Worm (Caenorhabditis elegans) whole organism, dauer: ENCODE data around the gene T20F7.1.
"Not testable (repeated sequence)": the region's sequence is repeated elsewhere in the genome, so short reads cannot be mapped to it uniquely, and the experiment has no call there.

Experiments used
- unc-62 ChIP-seq: sonication (generic microtip); optimal IDR thresholded peaks from 2 replicates; lab custom pipeline; 2017; ENCODE audit warnings: missing biosample characterization, missing genetic modification reagents, missing genetic modification characterization

T20F7.1 gene

DNA sequence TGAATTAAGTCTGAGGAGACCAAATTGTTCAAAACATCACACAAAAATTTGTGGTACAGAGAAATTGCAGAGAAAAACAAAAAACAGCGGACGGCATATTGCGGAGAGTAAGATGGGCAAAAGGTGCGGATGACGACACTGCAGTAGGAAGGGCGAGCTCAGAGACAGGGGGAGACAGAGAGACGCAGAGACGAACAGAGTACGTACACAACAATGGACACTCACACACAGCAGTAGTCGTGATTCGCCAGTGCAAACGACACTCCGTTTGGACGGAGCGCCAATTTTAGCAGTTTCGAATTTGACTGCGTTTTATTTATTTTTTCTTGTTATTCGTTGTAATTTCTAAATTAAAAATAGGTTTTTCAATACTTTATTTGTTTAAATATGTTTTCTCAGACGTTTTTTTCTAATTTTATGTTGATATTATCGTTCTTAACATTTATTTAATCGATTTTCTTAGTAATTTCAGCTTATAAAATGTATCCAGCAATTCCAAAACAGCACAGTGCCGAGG, at the start of gene T20F7.1:
Gene T20F7.1, plus strand, starts transcription at position 467 of the 517 bp plus-strand sequence.
- no peak for TF ChIP-seq unc-62 (GFP tag; lab: Kevin White, UChicago)

DNA sequence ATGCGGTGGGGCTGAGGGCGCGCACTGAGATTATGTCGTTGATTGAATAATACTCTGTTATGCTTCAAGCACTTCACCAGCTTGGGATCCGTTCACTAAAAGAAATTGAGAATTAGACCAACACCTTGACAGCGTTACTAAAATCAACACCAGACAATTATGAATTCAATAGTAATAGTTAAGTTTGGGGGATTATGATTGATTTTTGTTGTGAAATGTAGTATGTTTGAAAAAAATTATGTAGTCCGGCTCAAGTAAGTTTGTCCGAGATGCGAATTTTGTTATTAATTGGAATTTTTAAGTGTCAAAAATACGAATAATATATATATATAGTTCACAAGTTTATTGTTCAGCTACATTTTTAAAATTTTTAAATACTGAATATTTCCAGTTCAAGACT, 47.4 kb upstream of the T20F7.1 start, which contains the start of gene sto-5:
Gene sto-5, minus strand, starts transcription at position 101 of the 400 bp plus-strand sequence.
- no peak for TF ChIP-seq unc-62 (GFP tag; lab: Kevin White, UChicago)

DNA sequence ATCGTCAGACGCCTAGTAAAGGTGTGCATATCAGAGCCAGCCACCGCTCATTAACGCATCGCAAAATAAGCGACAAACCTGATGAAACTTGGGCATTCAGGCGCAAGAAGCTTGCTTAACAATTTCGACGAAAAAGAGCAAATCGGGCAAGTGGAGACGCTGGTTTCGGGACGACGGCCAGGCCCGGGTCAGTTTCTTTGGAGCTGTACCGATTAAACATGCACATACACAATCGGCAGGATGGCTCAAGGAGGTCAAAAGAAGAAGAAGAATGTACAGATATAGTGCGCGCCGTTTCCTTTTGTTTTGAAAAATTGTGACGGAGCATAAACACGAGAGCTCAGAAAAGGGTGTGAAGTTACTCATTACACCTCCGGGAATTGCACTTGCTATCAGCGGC, 46.2 kb upstream of the T20F7.1 start:
- no peak for TF ChIP-seq unc-62 (GFP tag; lab: Kevin White, UChicago)

DNA sequence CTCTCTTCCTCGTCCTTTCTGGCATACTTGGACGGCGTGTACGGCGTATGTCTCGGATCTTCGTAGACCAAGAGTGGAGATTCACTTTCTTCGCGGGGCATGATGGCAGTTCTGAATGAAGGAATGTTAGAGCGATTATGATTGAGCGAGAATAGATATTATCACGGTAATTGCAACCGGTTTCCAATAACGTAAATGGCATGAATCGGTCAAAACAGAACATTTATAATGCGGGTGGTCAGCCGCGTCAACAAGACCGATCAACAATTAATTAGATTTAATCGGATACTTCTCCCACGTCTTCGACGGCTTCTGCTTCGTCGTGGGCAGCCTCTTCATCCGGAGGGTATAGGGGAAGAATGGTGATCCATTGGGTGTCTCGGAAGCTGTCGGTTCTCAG, 38.0 kb upstream of the T20F7.1 start, which contains the start of gene F41G4.13:
Gene F41G4.13, minus strand, starts transcription at position 101 of the 400 bp plus-strand sequence.
- not testable (repeated sequence) for TF ChIP-seq unc-62 (GFP tag; lab: Kevin White, UChicago)

DNA sequence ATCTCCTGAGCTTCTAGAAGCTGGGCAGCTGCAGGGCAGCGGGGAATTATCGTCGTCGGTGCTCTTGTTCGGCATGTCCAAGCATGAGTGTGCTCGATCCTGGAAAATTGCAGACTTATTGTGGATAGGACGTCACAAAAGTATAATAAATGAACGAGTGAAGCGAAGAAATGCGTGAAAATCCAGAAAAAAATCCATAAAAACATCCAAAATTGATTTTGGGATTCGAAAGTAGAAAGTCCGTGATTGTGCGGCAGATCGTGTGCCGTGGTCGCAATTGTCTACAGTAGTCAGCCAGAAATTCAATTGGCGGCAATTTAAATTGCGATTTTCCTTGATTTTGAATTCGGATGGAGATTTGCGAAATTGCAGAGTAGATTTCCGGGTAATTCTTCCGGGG, 36.4 kb upstream of the T20F7.1 start, which contains the start of gene F41G4.7:
Gene F41G4.7, minus strand, starts transcription at position 101 of the 400 bp plus-strand sequence.
- TF ChIP-seq unc-62 (GFP tag; lab: Kevin White, UChicago) = no peak

DNA sequence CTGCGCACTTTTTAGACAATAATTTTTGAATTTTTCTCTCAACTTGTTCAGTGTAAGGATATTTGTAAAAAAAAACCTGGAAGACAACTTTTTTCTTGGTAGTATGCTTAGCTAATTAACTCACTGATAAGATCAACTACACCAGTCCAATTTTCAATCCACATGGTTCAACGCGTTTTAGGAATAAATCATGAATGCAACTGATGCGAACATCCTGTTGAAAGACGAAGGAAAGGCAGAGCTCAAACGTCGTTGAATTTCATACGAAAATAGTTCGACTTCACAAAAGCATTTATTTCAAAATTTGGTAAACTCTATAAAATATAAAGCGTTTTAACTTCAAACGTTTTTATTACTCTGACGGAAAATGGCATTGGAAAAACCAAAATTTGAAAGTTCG, 32.0 kb upstream of the T20F7.1 start, which contains the start of gene dyla-1:
Gene dyla-1, plus strand, starts transcription at position 301 of the 400 bp plus-strand sequence.
- no peak for TF ChIP-seq unc-62 (GFP tag; lab: Kevin White, UChicago)

DNA sequence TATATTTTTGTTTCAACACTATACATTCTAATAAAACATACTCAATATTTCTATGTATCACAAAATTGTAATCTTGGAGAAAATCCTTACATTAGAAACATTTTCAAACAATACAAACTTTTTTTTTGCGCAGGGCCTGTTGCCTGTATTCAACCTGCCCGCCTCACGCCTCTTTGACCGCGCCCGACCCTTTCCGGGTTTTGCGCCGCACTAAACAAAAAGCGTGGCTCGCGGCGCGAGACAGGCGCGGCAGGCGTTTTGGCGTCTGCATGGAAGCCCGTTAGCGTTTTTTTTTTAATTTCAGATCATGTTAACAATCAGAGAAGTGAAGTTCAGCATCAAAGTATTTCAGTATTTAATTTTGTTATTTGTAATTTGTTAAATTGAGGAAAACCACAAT, 29.8 kb upstream of the T20F7.1 start:
- TF ChIP-seq unc-62 (GFP tag; lab: Kevin White, UChicago) = no peak

DNA sequence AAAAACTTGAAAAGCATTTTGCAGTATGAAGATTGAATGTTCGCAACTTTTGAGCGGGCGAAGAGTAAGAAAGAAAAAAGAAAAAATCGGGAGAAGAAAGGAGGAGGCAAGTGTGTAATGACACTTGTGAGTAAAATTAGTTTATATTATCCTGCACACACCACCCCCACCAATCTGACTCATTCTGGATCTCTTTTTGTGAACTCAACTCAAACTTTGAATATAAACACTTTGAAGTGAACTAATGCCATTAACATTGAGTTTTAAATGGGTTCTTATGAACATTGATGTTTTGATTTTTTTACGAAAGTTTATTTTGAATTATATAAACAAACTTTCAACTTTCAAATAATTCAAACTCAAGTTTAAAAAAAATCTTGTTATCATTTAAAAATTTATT, 27.8 kb upstream of the T20F7.1 start, which contains the start of gene F41G4.8:
Gene F41G4.8, minus strand, starts transcription at position 101 of the 400 bp plus-strand sequence.
- no peak for TF ChIP-seq unc-62 (GFP tag; lab: Kevin White, UChicago)

DNA sequence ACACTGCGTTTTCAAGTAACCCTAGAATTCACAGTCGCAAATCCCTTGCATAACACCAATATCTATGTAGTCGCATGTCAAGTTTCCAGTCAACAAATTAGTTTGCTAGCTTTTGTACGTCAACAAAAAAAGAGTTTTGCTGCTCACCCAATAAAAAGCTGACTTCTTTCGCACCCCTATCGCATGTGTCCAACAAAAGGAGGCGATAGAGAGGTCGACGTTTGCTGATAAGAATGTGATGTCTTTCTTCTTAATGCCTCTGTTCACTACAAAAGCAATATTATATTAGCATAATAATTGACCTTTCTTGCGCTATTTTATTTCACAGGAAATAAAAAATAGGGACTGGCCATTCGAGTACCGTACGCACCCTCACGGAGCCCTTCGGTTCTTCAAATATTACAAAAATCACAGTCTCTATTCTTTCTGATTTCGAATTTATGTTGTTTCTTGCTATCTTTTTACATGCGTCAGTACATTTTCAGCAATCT, 12.7 kb upstream of the T20F7.1 start, which contains the start of gene T20F7.3:
Gene T20F7.3, plus strand, starts transcription at position 441 of the 491 bp plus-strand sequence.
- no peak for TF ChIP-seq unc-62 (GFP tag; lab: Kevin White, UChicago)

DNA sequence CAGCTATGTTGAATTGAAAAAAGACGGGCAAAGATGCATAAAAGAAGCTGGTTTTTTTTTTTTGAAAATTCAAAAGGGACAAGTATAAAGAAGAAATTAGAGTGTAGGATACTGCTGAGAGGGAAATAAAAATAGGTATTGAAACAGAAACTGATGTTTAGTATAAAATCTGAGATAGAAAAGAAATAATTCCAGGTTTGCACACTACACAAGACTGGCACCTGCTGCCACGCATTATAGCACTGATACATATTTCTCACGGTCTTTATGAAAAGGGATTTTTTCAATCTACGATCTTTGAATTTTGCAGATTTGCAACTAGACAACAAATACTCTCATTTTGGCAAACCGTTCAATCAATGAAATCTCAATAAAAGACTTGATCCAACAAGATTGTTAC, 9.4 kb upstream of the T20F7.1 start:
- no peak for TF ChIP-seq unc-62 (GFP tag; lab: Kevin White, UChicago)

DNA sequence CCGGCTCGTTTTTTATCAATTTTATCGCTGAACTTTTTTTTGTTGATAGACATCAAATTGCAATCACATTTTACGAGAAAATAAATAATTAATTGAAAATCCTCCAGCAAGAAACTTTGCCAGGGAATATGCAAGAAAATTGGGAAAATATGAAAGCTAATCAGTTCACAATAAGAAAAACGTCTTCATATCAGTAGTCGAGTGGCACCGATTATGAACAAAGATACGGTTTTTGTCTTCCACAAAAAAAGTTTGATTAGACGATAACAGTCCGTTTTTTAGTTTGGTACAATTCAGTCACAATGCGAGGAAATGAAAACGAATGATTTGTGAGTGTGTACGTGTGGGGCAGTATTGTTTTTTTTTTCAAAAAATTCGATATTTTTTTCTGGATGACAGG, 7.7 kb upstream of the T20F7.1 start:
- no peak for TF ChIP-seq unc-62 (GFP tag; lab: Kevin White, UChicago)

DNA sequence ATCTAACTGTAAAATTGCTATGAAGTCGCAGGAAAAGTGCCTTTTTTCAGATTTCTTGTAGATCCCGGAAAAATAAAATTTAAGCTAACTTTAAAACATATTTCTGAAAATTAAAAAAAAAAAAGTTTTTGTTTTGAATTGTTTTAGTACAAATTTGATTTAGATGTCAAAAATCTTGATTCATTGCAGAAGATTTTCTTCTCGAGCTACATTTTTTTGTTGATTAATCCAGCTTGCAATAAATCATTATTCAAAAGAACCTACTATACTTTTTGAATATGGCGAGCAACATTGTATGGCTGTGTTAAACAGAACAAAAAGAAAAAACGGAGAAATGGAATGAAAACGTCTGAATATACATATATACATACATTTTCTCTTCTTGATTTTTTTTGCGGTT, 7.0 kb upstream of the T20F7.1 start:
- no peak for TF ChIP-seq unc-62 (GFP tag; lab: Kevin White, UChicago)

DNA sequence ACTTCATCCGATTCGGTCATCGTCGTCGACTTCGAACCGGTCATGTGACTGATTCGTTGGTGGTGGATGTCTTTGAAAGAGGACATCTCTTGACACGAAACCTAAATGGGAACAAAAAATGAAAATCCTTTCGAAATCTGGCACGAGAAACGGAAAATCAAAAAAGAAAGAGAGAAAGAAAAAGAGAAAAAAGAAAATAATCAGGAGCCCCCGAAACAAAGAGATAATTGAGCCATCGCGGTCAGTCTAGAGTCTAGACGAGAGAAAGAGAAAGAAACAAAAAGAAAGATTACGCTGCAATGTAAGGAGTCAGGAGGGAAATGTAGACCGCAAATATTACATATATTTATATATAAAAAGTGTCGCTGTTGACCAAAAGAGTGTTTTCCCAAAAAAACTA, 3.8 kb upstream of the T20F7.1 start, which contains the start of gene aakg-2:
Gene aakg-2, minus strand, starts transcription at position 101 of the 400 bp plus-strand sequence.
- TF ChIP-seq unc-62 (GFP tag; lab: Kevin White, UChicago) = no peak

DNA sequence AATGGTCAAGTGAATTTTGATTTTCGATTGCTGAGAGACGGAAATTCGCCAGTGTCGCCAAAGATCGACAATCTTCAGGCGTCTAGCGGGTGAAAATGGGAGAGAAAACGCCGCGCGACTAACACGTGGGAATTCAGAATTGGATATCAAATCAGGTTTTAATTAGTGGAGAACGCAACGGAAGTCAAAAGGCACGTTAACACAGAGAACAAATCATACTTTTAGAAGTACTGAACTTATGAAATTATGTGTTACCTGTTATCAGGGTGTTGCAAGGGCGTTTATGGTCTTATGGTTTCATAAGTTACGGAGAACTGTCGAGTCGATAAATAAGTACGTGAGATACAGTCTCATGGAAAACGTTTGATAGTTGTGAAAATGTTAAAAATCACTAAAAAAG, 1.4 kb upstream of the T20F7.1 start:
- TF ChIP-seq unc-62 (GFP tag; lab: Kevin White, UChicago) = no peak

DNA sequence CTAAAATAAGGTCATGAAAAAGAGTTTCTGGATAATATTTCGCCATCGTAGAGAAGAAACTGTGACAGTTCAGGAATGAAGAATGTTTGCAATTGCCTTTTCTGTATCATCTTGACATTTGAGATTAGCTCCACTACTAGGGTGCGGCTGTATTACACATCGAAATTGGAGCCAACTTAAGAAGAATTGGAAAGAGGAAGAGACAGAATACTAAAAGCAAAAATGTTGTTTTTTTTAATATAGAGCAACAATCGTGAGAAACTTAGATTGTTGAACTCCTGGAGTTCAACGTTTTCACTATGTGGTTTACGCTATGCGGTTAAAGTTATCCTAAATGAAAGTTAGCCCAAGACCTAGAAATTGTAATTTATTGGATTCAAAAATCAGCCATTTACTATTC, 7.7 kb downstream of the T20F7.1 start, which contains the start of gene acs-9:
Gene acs-9, minus strand, starts transcription at position 101 of the 400 bp plus-strand sequence.
- no peak for TF ChIP-seq unc-62 (GFP tag; lab: Kevin White, UChicago)

DNA sequence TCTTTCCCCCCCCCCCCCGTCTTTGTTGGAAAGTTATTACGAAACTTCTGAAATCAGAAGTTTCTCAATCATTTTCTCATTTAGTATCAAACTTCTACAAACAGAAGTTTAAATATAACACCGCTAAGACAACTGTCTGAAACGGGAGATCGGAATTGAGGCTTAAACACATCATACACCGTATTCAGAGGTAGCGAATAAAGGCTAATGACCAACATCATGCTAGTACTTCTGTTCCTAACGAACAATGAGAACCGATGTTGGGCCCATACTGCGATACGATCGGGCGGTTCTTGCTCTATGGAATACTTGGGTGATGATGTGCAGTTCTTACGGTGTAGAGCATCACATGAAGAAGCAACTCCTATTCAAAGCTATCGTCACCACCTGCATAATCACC, 10.7 kb downstream of the T20F7.1 start, which contains the start of gene Y13C8A.1:
Gene Y13C8A.1, plus strand, starts transcription at position 301 of the 400 bp plus-strand sequence.
- TF ChIP-seq unc-62 (GFP tag; lab: Kevin White, UChicago) = not testable (repeated sequence)

DNA sequence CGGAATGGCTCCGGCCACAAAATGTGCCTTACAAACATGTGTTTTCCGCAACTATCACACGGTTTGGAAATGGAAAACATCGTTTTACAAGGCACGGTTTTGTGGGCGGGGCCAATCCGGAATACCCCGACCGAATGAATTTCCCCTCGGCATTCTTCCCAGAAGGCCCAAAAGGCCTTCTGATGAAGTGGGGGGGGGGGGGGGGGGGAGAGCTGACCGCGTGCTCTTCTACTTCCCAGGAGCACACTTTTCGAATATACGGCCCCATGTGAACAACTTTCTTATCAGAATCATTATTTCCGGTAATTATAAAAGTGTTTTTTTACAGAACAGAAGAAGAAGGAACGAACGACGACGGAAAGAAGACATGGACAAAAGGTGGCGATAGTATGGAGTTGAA, 11.4 kb downstream of the T20F7.1 start:
- no peak for TF ChIP-seq unc-62 (GFP tag; lab: Kevin White, UChicago)
